Fruit fly (Drosophila melanogaster) whole organism, embryonic: ENCODE data around the gene spo.

ENCODE experiments used
- Ada2b ChIP-seq: fragments of 200-800 bp; sonication (Bioruptor generic); IDR thresholded peaks from 2 replicates; pipeline ENCODE4 v1.3.6; 2022; ENCODE audit warnings: missing biosample characterization, missing genetic modification characterization
- Aef1 ChIP-seq: fragments of 200-800 bp; sonication (Bioruptor generic); IDR thresholded peaks from 3 replicates; pipeline ENCODE4 v1.3.6; 2022; ENCODE audit warnings: missing biosample characterization, missing genetic modification characterization
- B-H1 ChIP-seq: fragments of 200-800 bp; sonication (Bioruptor generic); IDR thresholded peaks from 3 replicates; pipeline ENCODE4 v1.3.6; 2022; ENCODE audit warnings: missing biosample characterization, missing genetic modification characterization
- Blimp-1 ChIP-seq: fragments of 200-800 bp; sonication (Bioruptor generic); optimal IDR thresholded peaks from 3 replicates; lab custom pipeline; 2018; ENCODE audit warnings: missing biosample characterization, missing genetic modification characterization, mild to moderate bottlenecking, moderate library complexity, missing genetic modification reagents
- CG10366 ChIP-seq: fragments of 200-800 bp; sonication (Bioruptor generic); IDR thresholded peaks from 2 replicates; pipeline ENCODE4 v1.3.6; 2022; ENCODE audit warnings: missing biosample characterization, missing genetic modification characterization
- CG14050 ChIP-seq: fragments of 200-800 bp; sonication (Bioruptor generic); IDR thresholded peaks from 3 replicates; pipeline ENCODE4 v1.3.6; 2022; ENCODE audit warnings: missing biosample characterization, missing genetic modification characterization
- CG14860 ChIP-seq: fragments of 200-800 bp; sonication (Bioruptor generic); IDR thresholded peaks from 3 replicates; pipeline ENCODE4 v1.3.6; 2022; ENCODE audit warnings: missing biosample characterization, missing genetic modification characterization; ENCODE audit not compliant: partially characterized antibody
- CG17568 ChIP-seq: fragments of 200-800 bp; sonication (Bioruptor generic); optimal IDR thresholded peaks from 2 replicates; lab custom pipeline; 2018; ENCODE audit warnings: missing biosample characterization, mild to moderate bottlenecking, missing genetic modification characterization, moderate library complexity
- CG1792 ChIP-seq: fragments of 200-800 bp; sonication (Bioruptor generic); optimal IDR thresholded peaks from 2 replicates; lab custom pipeline; 2016; ENCODE audit warnings: missing biosample characterization, missing genetic modification characterization
- CG18262 ChIP-seq: fragments of 200-800 bp; optimal IDR thresholded peaks from 3 replicates; lab custom pipeline; 2019; ENCODE audit warnings: missing biosample characterization, mild to moderate bottlenecking, missing genetic modification characterization, moderate library complexity
- CG2116 ChIP-seq: fragments of 200-800 bp; sonication (Bioruptor generic); optimal IDR thresholded peaks from 3 replicates; lab custom pipeline; 2018; ENCODE audit warnings: missing biosample characterization, mild to moderate bottlenecking, missing genetic modification characterization
- CG2199 ChIP-seq: fragments of 200-800 bp; sonication (Bioruptor generic); IDR thresholded peaks from 3 replicates; pipeline ENCODE4 v1.3.6; 2022; ENCODE audit warnings: missing biosample characterization, missing genetic modification characterization
- CG31224 ChIP-seq: fragments of 200-800 bp; sonication (Bioruptor generic); IDR thresholded peaks from 2 replicates; pipeline ENCODE4 v1.3.6; 2022; ENCODE audit warnings: missing biosample characterization, missing genetic modification characterization
- CG3407 ChIP-seq: fragments of 200-800 bp; sonication (Bioruptor generic); optimal IDR thresholded peaks from 2 replicates; lab custom pipeline; 2018; ENCODE audit warnings: missing biosample characterization, mild to moderate bottlenecking, missing genetic modification characterization
- CG34376 ChIP-seq: fragments of 200-800 bp; sonication (Bioruptor generic); optimal IDR thresholded peaks from 2 replicates; lab custom pipeline; 2018; ENCODE audit warnings: missing biosample characterization, mild to moderate bottlenecking, missing genetic modification characterization
- CG4820 ChIP-seq: fragments of 200-800 bp; sonication (Bioruptor generic); optimal IDR thresholded peaks from 3 replicates; lab custom pipeline; 2016; ENCODE audit warnings: missing biosample characterization, missing genetic modification characterization
- CG6791 ChIP-seq: fragments of 200-800 bp; sonication (Bioruptor generic); IDR thresholded peaks from 3 replicates; pipeline ENCODE4 v1.3.6; 2022; ENCODE audit warnings: missing biosample characterization, missing genetic modification characterization; ENCODE audit not compliant: partially characterized antibody
- CG8281 ChIP-seq: fragments of 200-800 bp; sonication (Bioruptor generic); optimal IDR thresholded peaks from 2 replicates; lab custom pipeline; 2018; ENCODE audit warnings: missing biosample characterization, mild to moderate bottlenecking, missing genetic modification characterization, moderate library complexity
- CG8765 ChIP-seq: fragments of 200-800 bp; sonication (Bioruptor generic); IDR thresholded peaks from 2 replicates; pipeline ENCODE4 v1.3.6; 2022; ENCODE audit warnings: missing biosample characterization, missing genetic modification characterization
- CG9932 ChIP-seq: fragments of 200-800 bp; sonication (Bioruptor generic); IDR thresholded peaks from 2 replicates; pipeline ENCODE4 v1.3.6; 2022; ENCODE audit warnings: missing biosample characterization, missing genetic modification characterization
- Chrac-16 ChIP-seq: fragments of 200-800 bp; sonication (Bioruptor generic); optimal IDR thresholded peaks from 3 replicates; lab custom pipeline; 2016; ENCODE audit warnings: missing biosample characterization, missing genetic modification characterization
- Dp ChIP-seq: fragments of 200-800 bp; sonication (Bioruptor generic); optimal IDR thresholded peaks from 2 replicates; lab custom pipeline; 2018; ENCODE audit warnings: missing biosample characterization, mild to moderate bottlenecking, missing genetic modification characterization, moderate library complexity
- Hr51 ChIP-seq, 2 experiments: fragments of 200-800 bp; sonication (Bioruptor generic); optimal IDR thresholded peaks; 2 replicates in 1 of 2; 3 replicates in 1 of 2; lab custom pipeline; 2016 to 2018; ENCODE audit warnings: missing biosample characterization in 2 of 2, missing genetic modification characterization in 2 of 2, mild to moderate bottlenecking in 1 of 2, moderate library complexity in 1 of 2
- Hsf ChIP-seq: fragments of 200-800 bp; sonication (Bioruptor generic); optimal IDR thresholded peaks from 3 replicates; lab custom pipeline; 2016; ENCODE audit warnings: missing biosample characterization, missing genetic modification characterization
- Lpt ChIP-seq: fragments of >200 bp; optimal IDR thresholded peaks from 2 replicates; lab custom pipeline; 2018; ENCODE audit warnings: missing biosample characterization, missing genetic modification characterization
- Neu2 ChIP-seq: fragments of 200-800 bp; sonication (Bioruptor generic); optimal IDR thresholded peaks from 3 replicates; lab custom pipeline; 2016; ENCODE audit warnings: missing biosample characterization, missing genetic modification characterization, borderline replicate concordance
- Nf-YB ChIP-seq: fragments of 200-800 bp; sonication (Bioruptor generic); optimal IDR thresholded peaks from 3 replicates; lab custom pipeline; 2019; ENCODE audit warnings: missing biosample characterization, mild to moderate bottlenecking, missing genetic modification characterization, moderate library complexity
- Ravus ChIP-seq: fragments of 200-800 bp; sonication (Bioruptor generic); IDR thresholded peaks from 2 replicates; pipeline ENCODE4 v1.3.6; 2022; ENCODE audit warnings: missing biosample characterization, missing genetic modification characterization
- Scr ChIP-seq: fragments of 200-800 bp; sonication (Bioruptor generic); IDR thresholded peaks from 2 replicates; pipeline ENCODE4 v1.3.6; 2022; ENCODE audit warnings: missing biosample characterization, missing genetic modification characterization; ENCODE audit not compliant: partially characterized antibody
- cato ChIP-seq: fragments of 200-800 bp; sonication (Bioruptor generic); optimal IDR thresholded peaks from 2 replicates; lab custom pipeline; 2016; ENCODE audit warnings: missing biosample characterization, missing genetic modification characterization, borderline replicate concordance
- cg ChIP-seq: fragments of 200-800 bp; sonication (Bioruptor generic); optimal IDR thresholded peaks from 3 replicates; lab custom pipeline; 2019; ENCODE audit warnings: missing biosample characterization, mild to moderate bottlenecking, missing genetic modification characterization, moderate library complexity
- crol ChIP-seq: fragments of 200-800 bp; sonication (Bioruptor generic); IDR thresholded peaks from 2 replicates; pipeline ENCODE4 v1.3.6; 2022; ENCODE audit warnings: missing biosample characterization, missing genetic modification characterization
- cwo ChIP-seq: fragments of 200-800 bp; sonication (Bioruptor generic); optimal IDR thresholded peaks from 3 replicates; lab custom pipeline; 2017; ENCODE audit warnings: missing biosample characterization, missing genetic modification characterization, mild to moderate bottlenecking, moderate library complexity, missing genetic modification reagents
- dati ChIP-seq: fragments of 200-800 bp; sonication (Bioruptor generic); IDR thresholded peaks from 2 replicates; pipeline ENCODE4 v1.3.6; 2022; ENCODE audit warnings: missing biosample characterization, missing genetic modification characterization
- dimm ChIP-seq: fragments of 200-800 bp; sonication (Bioruptor generic); IDR thresholded peaks from 2 replicates; pipeline ENCODE4 v1.3.6; 2022; ENCODE audit warnings: missing biosample characterization, missing genetic modification characterization
- fru ChIP-seq: fragments of >200 bp; optimal IDR thresholded peaks from 2 replicates; lab custom pipeline; 2017
- gsb ChIP-seq: fragments of 200-800 bp; sonication (Bioruptor generic); IDR thresholded peaks from 2 replicates; pipeline ENCODE4 v1.3.6; 2022; ENCODE audit warnings: missing biosample characterization, missing genetic modification characterization
- h ChIP-seq: fragments of >200 bp; optimal IDR thresholded peaks from 2 replicates; lab custom pipeline; 2017
- her ChIP-seq: fragments of 200-800 bp; sonication (Bioruptor generic); optimal IDR thresholded peaks from 2 replicates; lab custom pipeline; 2016; ENCODE audit warnings: missing biosample characterization, missing genetic modification characterization
- inv ChIP-seq: fragments of 200-800 bp; sonication (Bioruptor generic); IDR thresholded peaks from 2 replicates; pipeline ENCODE4 v1.3.6; 2022; ENCODE audit warnings: missing biosample characterization, missing genetic modification characterization; ENCODE audit not compliant: partially characterized antibody
- jing ChIP-seq: fragments of 200-800 bp; sonication (Bioruptor generic); optimal IDR thresholded peaks from 2 replicates; lab custom pipeline; 2018; ENCODE audit warnings: missing biosample characterization, mild to moderate bottlenecking, missing genetic modification characterization
- klu ChIP-seq: fragments of 200-800 bp; sonication (Bioruptor generic); IDR thresholded peaks from 2 replicates; pipeline ENCODE4 v1.3.6; 2022; ENCODE audit warnings: missing biosample characterization, missing genetic modification characterization
- nom ChIP-seq: fragments of 200-800 bp; sonication (Bioruptor generic); optimal IDR thresholded peaks from 2 replicates; lab custom pipeline; 2017; ENCODE audit warnings: missing biosample characterization, missing genetic modification characterization, mild to moderate bottlenecking, moderate library complexity, missing genetic modification reagents
- oc ChIP-seq: fragments of 200-800 bp; sonication (Bioruptor generic); optimal IDR thresholded peaks from 2 replicates; lab custom pipeline; 2018; ENCODE audit warnings: missing biosample characterization, mild to moderate bottlenecking, missing genetic modification characterization, moderate library complexity
- row ChIP-seq: fragments of 200-800 bp; sonication (Bioruptor generic); IDR thresholded peaks from 3 replicates; pipeline ENCODE4 v1.3.6; 2022; ENCODE audit warnings: missing biosample characterization, missing genetic modification characterization
- schlank ChIP-seq: fragments of 200-800 bp; sonication (Bioruptor generic); optimal IDR thresholded peaks from 2 replicates; lab custom pipeline; 2018; ENCODE audit warnings: missing biosample characterization, mild to moderate bottlenecking, missing genetic modification characterization
- sd ChIP-seq: fragments of 200-800 bp; sonication (Bioruptor generic); optimal IDR thresholded peaks from 3 replicates; lab custom pipeline; 2018; ENCODE audit warnings: missing biosample characterization, mild to moderate bottlenecking, missing genetic modification characterization, moderate library complexity
- seq ChIP-seq: fragments of 200-800 bp; sonication (Bioruptor generic); IDR thresholded peaks from 2 replicates; pipeline ENCODE4 v1.3.6; 2022; ENCODE audit warnings: missing biosample characterization, missing genetic modification characterization
- sob ChIP-seq: fragments of 200-800 bp; sonication (Bioruptor generic); IDR thresholded peaks from 2 replicates; pipeline ENCODE4 v1.3.6; 2022; ENCODE audit warnings: missing biosample characterization, missing genetic modification characterization
- sug ChIP-seq: fragments of 200-800 bp; optimal IDR thresholded peaks from 2 replicates; lab custom pipeline; 2019; ENCODE audit warnings: missing biosample characterization, mild to moderate bottlenecking, missing genetic modification characterization, moderate library complexity
- wor ChIP-seq: fragments of 200-800 bp; sonication (Bioruptor generic); IDR thresholded peaks from 2 replicates; pipeline ENCODE4 v1.3.6; 2022; ENCODE audit warnings: missing biosample characterization, missing genetic modification characterization
- zfh1 ChIP-seq: fragments of 200-800 bp; sonication (Bioruptor generic); IDR thresholded peaks from 3 replicates; pipeline ENCODE4 v1.3.6; 2022; ENCODE audit warnings: missing biosample characterization, missing genetic modification characterization

Gene spo

dm6 chr3L:5603860-5604415 is 11.6 kb upstream of the spo start, which contains the start of gene TM9SF3 (continued):
- TF ChIP-seq CG6791 (GFP tag; lab: Robert Waterston, UW): peak; percentile 88
- no peak for TF ChIP-seq jing (GFP tag; lab: Kevin White, UChicago)
- peak; percentile 91 for TF ChIP-seq Dp (GFP tag; lab: Kevin White, UChicago)
- peak; percentile 78 for TF ChIP-seq row (GFP tag; lab: Robert Waterston, UW)
- no peak for TF ChIP-seq sob (GFP tag; lab: Robert Waterston, UW)
- peak; percentile 83 for TF ChIP-seq inv (GFP tag; lab: Robert Waterston, UW)
- TF ChIP-seq her (GFP tag; lab: Kevin White, UChicago): no peak
- TF ChIP-seq B-H1: no peak
- no peak for TF ChIP-seq dimm (GFP tag; lab: Robert Waterston, UW)
- TF ChIP-seq wor: no peak
- no peak for TF ChIP-seq CG8281 (tag; lab: Kevin White, UChicago)
- no peak for TF ChIP-seq Neu2
- peak; percentile 64 for TF ChIP-seq CG9932 (GFP tag; lab: Robert Waterston, UW)
- no peak for TF ChIP-seq h (lab: Kevin White, UChicago)
- TF ChIP-seq klu (GFP tag; lab: Robert Waterston, UW): no peak
- TF ChIP-seq Ada2b (GFP tag; lab: Robert Waterston, UW): no peak
- TF ChIP-seq oc: no peak
- no peak for TF ChIP-seq CG4820 (GFP tag; lab: Kevin White, UChicago)
- no peak for TF ChIP-seq crol
- no peak for TF ChIP-seq Ravus
- no peak for TF ChIP-seq CG34376
- TF ChIP-seq Chrac-16: no peak
- TF ChIP-seq CG2116 (GFP tag; lab: Kevin White, UChicago): peak; percentile 94
- TF ChIP-seq Hr51 (GFP tag; optimal IDR thresholded peaks at IDR 0.05; lab: Kevin White, UChicago): peak in 1 of 2 experiments; percentile 32
- no peak for TF ChIP-seq zfh1 (GFP tag; lab: Robert Waterston, UW)
- no peak for TF ChIP-seq fru (lab: Kevin White, UChicago)
- TF ChIP-seq Aef1: no peak
- TF ChIP-seq nom: no peak
- no peak for TF ChIP-seq Lpt (GFP tag; lab: Kevin White, UChicago)
- no peak for TF ChIP-seq CG14050 (GFP tag; lab: Robert Waterston, UW)
- no peak for TF ChIP-seq gsb (GFP tag; lab: Robert Waterston, UW)
- no peak for TF ChIP-seq Nf-YB (GFP tag; lab: Kevin White, UChicago)
- TF ChIP-seq cg: no peak
- no peak for TF ChIP-seq CG2199 (GFP tag; lab: Robert Waterston, UW)
- no peak for TF ChIP-seq CG31224 (GFP tag; lab: Robert Waterston, UW)
- no peak for TF ChIP-seq Blimp-1
- TF ChIP-seq CG17568 (GFP tag; lab: Kevin White, UChicago): no peak
- TF ChIP-seq cwo (GFP tag; lab: Kevin White, UChicago): no peak
- TF ChIP-seq CG18262 (tag; lab: Kevin White, UChicago): peak; percentile 24
- TF ChIP-seq schlank (tag; lab: Kevin White, UChicago): no peak
- TF ChIP-seq dati (GFP tag; lab: Robert Waterston, UW): no peak
- peak; percentile 49 for TF ChIP-seq sd
- no peak for TF ChIP-seq CG1792 (GFP tag; lab: Kevin White, UChicago)
- no peak for TF ChIP-seq CG3407 (GFP tag; lab: Kevin White, UChicago)
- peak; percentile 56 for TF ChIP-seq Hsf (GFP tag; lab: Kevin White, UChicago)
- TF ChIP-seq cato (GFP tag; lab: Kevin White, UChicago): no peak
- peak; percentile 92 for TF ChIP-seq Scr (GFP tag; lab: Robert Waterston, UW)
- TF ChIP-seq seq (GFP tag; lab: Robert Waterston, UW): no peak
- TF ChIP-seq CG8765 (GFP tag; lab: Robert Waterston, UW): no peak
- peak; percentile 85; the same call in 2 of the 3 replicates for TF ChIP-seq CG14860 (GFP tag; lab: Robert Waterston, UW)
- no peak for TF ChIP-seq sug (tag; lab: Kevin White, UChicago)
- TF ChIP-seq CG10366 (GFP tag; lab: Robert Waterston, UW): no peak; the same call in 1 of the 2 replicates
